Worm (Caenorhabditis elegans) whole organism, young adult: ENCODE results near the gene F47B7.4.

ENCODE experiments used
- F10E7.11 ChIP-seq: sonication (generic microtip); optimal IDR thresholded peaks from 2 replicates; lab custom pipeline; 2017; ENCODE audit warnings: mild to moderate bottlenecking, missing genetic modification characterization, moderate library complexity, missing compliant biosample characterization
- F37B4.10 ChIP-seq: fragments of 200-800 bp; sonication (Bioruptor generic); IDR thresholded peaks from 2 replicates; pipeline ENCODE4 v1.3.6; 2022; ENCODE audit warnings: missing genetic modification characterization, missing compliant biosample characterization
- F39B2.1 ChIP-seq: fragments of 200-800 bp; sonication (Bioruptor generic); IDR thresholded peaks from 2 replicates; pipeline ENCODE4 v1.3.6; 2022; ENCODE audit warnings: missing genetic modification reagents, missing genetic modification characterization, missing compliant biosample characterization
- F49E8.2 ChIP-seq: sonication (generic microtip); optimal IDR thresholded peaks from 3 replicates; lab custom pipeline; 2017; ENCODE audit warnings: missing genetic modification characterization, mild to moderate bottlenecking, missing compliant biosample characterization, antibody characterized with exemption, moderate library complexity; ENCODE audit not compliant: insufficient read depth
- F55B11.4 ChIP-seq: sonication (generic microtip); optimal IDR thresholded peaks from 2 replicates; lab custom pipeline; 2016; ENCODE audit warnings: missing compliant biosample characterization, missing genetic modification characterization, borderline replicate concordance; ENCODE audit not compliant: insufficient read depth
- Y67H2A.10 ChIP-seq: fragments of 200-800 bp; sonication (Bioruptor generic); conservative IDR thresholded peaks from 2 replicates; pipeline ENCODE4 v1.3.6; 2022; ENCODE audit warnings: missing genetic modification reagents, missing genetic modification characterization, missing compliant biosample characterization
- Y79H2A.3 ChIP-seq: fragments of 200-800 bp; sonication (Bioruptor generic); conservative IDR thresholded peaks from 2 replicates; pipeline ENCODE4 v1.3.6; 2022; ENCODE audit warnings: missing genetic modification reagents, missing genetic modification characterization, missing compliant biosample characterization
- ama-1 ChIP-seq, 3 experiments: fragments of 150-350 bp in 1 of 3; sonication (generic microtip) in 2 of 3; optimal IDR thresholded peaks; 2 replicates each; lab custom pipeline; 2014 to 2018; ENCODE audit warnings: missing biosample characterization in 2 of 3, missing genetic modification characterization in 2 of 3, missing genetic modification reagents in 2 of 3
- attf-3 ChIP-seq: fragments of 200-800 bp; sonication (Bioruptor generic); conservative IDR thresholded peaks from 2 replicates; pipeline ENCODE4 v1.3.6; 2022; ENCODE audit warnings: missing genetic modification reagents, missing genetic modification characterization, missing compliant biosample characterization
- attf-5 ChIP-seq: fragments of 200-800 bp; sonication (Bioruptor generic); optimal IDR thresholded peaks from 2 replicates; lab custom pipeline; 2018; ENCODE audit warnings: mild to moderate bottlenecking, missing genetic modification characterization, missing compliant biosample characterization
- attf-6 ChIP-seq: fragments of 200-800 bp; sonication (Bioruptor generic); IDR thresholded peaks from 2 replicates; pipeline ENCODE4 v1.3.6; 2022; ENCODE audit warnings: missing genetic modification reagents, missing genetic modification characterization, missing compliant biosample characterization
- cebp-1 ChIP-seq, 2 experiments: fragments of 200-800 bp in 1 of 2; sonication (Bioruptor generic) in 1 of 2; sonication (generic microtip) in 1 of 2; IDR thresholded peaks in 1 of 2; optimal IDR thresholded peaks in 1 of 2; 2 replicates each; pipeline versions ENCODE4 v1.3.6 to Lab custom; 2017 to 2022; ENCODE audit warnings: missing compliant biosample characterization in 2 of 2, missing genetic modification characterization in 2 of 2, mild to moderate bottlenecking in 1 of 2, missing genetic modification reagents in 1 of 2, moderate library complexity in 1 of 2
- ceh-27 ChIP-seq: fragments of 200-800 bp; sonication (Bioruptor generic); optimal IDR thresholded peaks from 2 replicates; lab custom pipeline; 2018; ENCODE audit warnings: mild to moderate bottlenecking, missing genetic modification characterization, moderate library complexity, missing compliant biosample characterization
- ceh-91 ChIP-seq: fragments of 200-800 bp; sonication (Bioruptor generic); IDR thresholded peaks from 2 replicates; pipeline ENCODE4 v1.3.6; 2022; ENCODE audit warnings: missing genetic modification reagents, missing genetic modification characterization, missing compliant biosample characterization
- egrh-3 ChIP-seq: fragments of 200-800 bp; sonication (Bioruptor generic); IDR thresholded peaks from 2 replicates; pipeline ENCODE4 v1.3.6; 2022; ENCODE audit warnings: missing genetic modification reagents, missing genetic modification characterization, missing compliant biosample characterization
- hlh-12 ChIP-seq: sonication (generic microtip); optimal IDR thresholded peaks from 2 replicates; lab custom pipeline; 2016; ENCODE audit warnings: missing genetic modification characterization, missing compliant biosample characterization
- hlh-26 ChIP-seq: fragments of 200-800 bp; sonication (Bioruptor generic); conservative IDR thresholded peaks from 2 replicates; pipeline ENCODE4 v1.3.6; 2022; ENCODE audit warnings: missing genetic modification reagents, missing genetic modification characterization, missing compliant biosample characterization
- hmg-1.2 ChIP-seq: fragments of 200-800 bp; sonication (Bioruptor generic); IDR thresholded peaks from 2 replicates; pipeline ENCODE4 v1.3.6; 2022; ENCODE audit warnings: missing genetic modification reagents, missing genetic modification characterization, missing compliant biosample characterization
- hmg-20 ChIP-seq: fragments of 200-800 bp; sonication (Bioruptor generic); IDR thresholded peaks from 2 replicates; pipeline ENCODE4 v1.3.6; 2022; ENCODE audit warnings: missing genetic modification reagents, missing genetic modification characterization, missing compliant biosample characterization
- lin-40 ChIP-seq: sonication (generic microtip); optimal IDR thresholded peaks from 2 replicates; lab custom pipeline; 2016; ENCODE audit warnings: missing genetic modification characterization, mild to moderate bottlenecking, missing compliant biosample characterization, missing genotype, missing genetic modification reagents
- lin-54 ChIP-seq: fragments of 200-800 bp; sonication (Bioruptor generic); optimal IDR thresholded peaks from 2 replicates; lab custom pipeline; 2018; ENCODE audit warnings: mild to moderate bottlenecking, missing genetic modification characterization, missing compliant biosample characterization
- lsl-1 ChIP-seq: fragments of 200-800 bp; sonication (Bioruptor generic); optimal IDR thresholded peaks from 2 replicates; lab custom pipeline; 2018; ENCODE audit warnings: mild to moderate bottlenecking, missing genetic modification characterization, moderate library complexity, missing compliant biosample characterization
- madf-10 ChIP-seq: sonication (generic microtip); optimal IDR thresholded peaks from 2 replicates; lab custom pipeline; 2016; ENCODE audit warnings: mild to moderate bottlenecking, missing genetic modification characterization, missing compliant biosample characterization
- mcd-1 ChIP-seq: fragments of 200-800 bp; sonication (Bioruptor generic); IDR thresholded peaks from 2 replicates; pipeline ENCODE4 v1.3.6; 2022; ENCODE audit warnings: missing genetic modification reagents, missing genetic modification characterization, missing compliant biosample characterization
- mes-4 ChIP-seq: sonication (generic microtip); optimal IDR thresholded peaks from 2 replicates; lab custom pipeline; 2016; ENCODE audit warnings: missing genotype, missing genetic modification characterization, missing compliant biosample characterization
- nhr-27 ChIP-seq: fragments of 200-800 bp; sonication (Bioruptor generic); optimal IDR thresholded peaks from 2 replicates; lab custom pipeline; 2018; ENCODE audit warnings: mild to moderate bottlenecking, missing genetic modification characterization, moderate library complexity, missing compliant biosample characterization
- pbrm-1 ChIP-seq: fragments of 200-800 bp; sonication (Bioruptor generic); IDR thresholded peaks from 2 replicates; pipeline ENCODE4 v1.3.6; 2022; ENCODE audit warnings: missing genetic modification reagents, missing genetic modification characterization, missing compliant biosample characterization
- rcor-1 ChIP-seq: fragments of 200-800 bp; sonication (Bioruptor generic); IDR thresholded peaks from 2 replicates; pipeline ENCODE4 v1.3.6; 2022; ENCODE audit warnings: missing genetic modification reagents, missing genetic modification characterization, missing compliant biosample characterization
- rpc-1 ChIP-seq, 2 experiments: fragments of 150-350 bp in 1 of 2; sonication (generic microtip) in 1 of 2; optimal IDR thresholded peaks; 2 replicates each; lab custom pipeline; 2014 to 2018; ENCODE audit warnings: missing biosample characterization in 1 of 2, missing genetic modification characterization in 1 of 2, missing genetic modification reagents in 1 of 2, missing genotype in 1 of 2
- snpc-1.3 ChIP-seq: sonication (generic microtip); optimal IDR thresholded peaks from 2 replicates; lab custom pipeline; 2017; ENCODE audit warnings: missing genetic modification characterization, mild to moderate bottlenecking, missing compliant biosample characterization, antibody characterized with exemption, moderate library complexity, missing genotype, missing genetic modification reagents; ENCODE audit not compliant: insufficient read depth
- snpc-4 ChIP-seq, 5 experiments: fragments of 150-350 bp in 1 of 5; sonication (generic microtip) in 4 of 5; optimal IDR thresholded peaks; 2 replicates each; lab custom pipeline; 2014 to 2018; ENCODE audit warnings: missing genetic modification characterization in 5 of 5, missing biosample characterization in 3 of 5, antibody characterized with exemption in 2 of 5, mild to moderate bottlenecking in 2 of 5, missing compliant biosample characterization in 2 of 5, missing genotype in 2 of 5, moderate library complexity in 2 of 5, missing genetic modification reagents in 1 of 5
- sptf-2 ChIP-seq: fragments of 200-800 bp; sonication (Bioruptor generic); optimal IDR thresholded peaks from 2 replicates; lab custom pipeline; 2018; ENCODE audit warnings: mild to moderate bottlenecking, missing genetic modification characterization, missing compliant biosample characterization
- tbp1 ChIP-seq: fragments of 200-800 bp; sonication (Bioruptor generic); optimal IDR thresholded peaks from 2 replicates; lab custom pipeline; 2018; ENCODE audit warnings: mild to moderate bottlenecking, missing genetic modification characterization, missing compliant biosample characterization
- unc-62 ChIP-seq: fragments of 150-350 bp; optimal IDR thresholded peaks from 2 replicates; lab custom pipeline; 2014; ENCODE audit warnings: missing biosample characterization, missing genetic modification reagents, missing genetic modification characterization
- zfh-2 ChIP-seq: fragments of 200-800 bp; sonication (Bioruptor generic); conservative IDR thresholded peaks from 2 replicates; pipeline ENCODE4 v1.3.6; 2022; ENCODE audit warnings: missing genetic modification reagents, missing genetic modification characterization, missing compliant biosample characterization
- ztf-25 ChIP-seq: fragments of 200-800 bp; sonication (Bioruptor generic); IDR thresholded peaks from 2 replicates; pipeline ENCODE4 v1.3.6; 2022; ENCODE audit warnings: missing genetic modification reagents, missing genetic modification characterization, missing compliant biosample characterization

The F47B7.4 gene

DNA sequence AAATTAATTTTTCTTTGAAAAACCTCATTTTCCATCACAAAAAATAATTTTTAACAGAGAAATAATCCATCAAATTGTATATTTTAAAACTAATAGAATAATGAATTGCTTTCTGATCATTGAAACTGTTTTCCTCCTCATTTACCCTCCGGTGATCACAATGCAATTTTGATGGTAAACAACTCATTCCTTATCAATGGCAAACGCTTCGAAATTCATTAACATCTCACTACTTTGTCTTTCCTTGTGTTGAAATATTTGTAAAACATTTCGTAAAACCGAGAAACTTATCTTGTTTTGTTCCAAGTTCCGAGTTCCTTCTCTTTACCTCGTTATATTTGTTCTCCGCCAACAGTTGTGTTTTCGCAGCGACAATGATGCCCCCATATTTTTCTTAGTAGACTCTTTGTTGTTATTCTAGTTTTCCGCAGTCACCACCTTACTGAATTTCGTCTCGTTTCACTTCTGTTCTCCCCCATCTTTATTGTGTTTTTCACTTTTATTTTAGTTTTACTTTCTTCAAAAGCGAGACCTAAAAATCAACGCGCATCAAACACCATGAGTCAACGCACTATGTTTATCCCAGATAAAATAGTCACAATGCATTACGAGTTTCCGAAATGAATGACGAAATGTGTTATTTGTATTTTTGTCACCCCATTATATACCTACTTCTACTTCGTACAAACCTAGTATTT is 18.8 kb upstream of the F47B7.4 start:
- TF ChIP-seq rpc-1 (optimal IDR thresholded peaks at IDR 0.05; lab: Kevin White, UChicago) (no peak), rpc-1 (tag; optimal IDR thresholded peaks at IDR 0.05; lab: Kevin White, UChicago) (no peak), F37B4.10 (no peak), cebp-1 (GFP tag; IDR thresholded peaks at IDR 0.05; lab: Robert Waterston, UW) (peak; percentile 31; the same call in 1 of the 2 replicates), cebp-1 (tag; optimal IDR thresholded peaks at IDR 0.05; lab: Kevin White, UChicago) (peak; percentile 58)

DNA sequence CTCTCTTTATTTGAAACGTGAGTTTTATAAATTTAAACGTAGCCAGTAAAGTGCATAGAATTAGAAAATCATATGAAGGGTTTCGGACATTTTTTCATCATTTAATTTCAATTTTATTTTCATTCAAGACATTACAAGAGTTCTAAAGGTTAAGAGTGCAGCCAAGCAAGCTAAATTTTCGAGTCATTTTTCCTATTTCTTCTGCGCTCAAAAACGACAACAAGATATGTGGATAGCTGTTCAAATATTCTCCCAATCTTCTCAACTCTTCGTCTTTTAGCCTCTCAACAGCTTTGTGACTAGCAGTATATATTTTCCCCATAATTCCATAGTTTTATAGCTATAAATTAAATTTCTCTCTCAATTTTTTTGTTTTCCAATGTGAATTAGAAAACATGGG is 17.2 kb upstream of the F47B7.4 start:
- TF ChIP-seq snpc-1.3 (no peak), F49E8.2 (tag; lab: Kevin White, UChicago) (no peak), ama-1 (optimal IDR thresholded peaks at IDR 0.05; lab: Kevin White, UChicago) (no peak), ama-1 (GFP tag; optimal IDR thresholded peaks at IDR 0.05; lab: Kevin White, UChicago) (no peak), mes-4 (tag; lab: Kevin White, UChicago) (no peak), lin-54 (GFP tag; lab: Kevin White, UChicago) (no peak), tbp1 (GFP tag; lab: Kevin White, UChicago) (no peak), hmg-20 (GFP tag; lab: Robert Waterston, UW) (no peak), attf-5 (GFP tag; lab: Kevin White, UChicago) (no peak), lin-40 (tag; lab: Kevin White, UChicago) (no peak), hlh-26 (no peak), Y79H2A.3 (GFP tag; lab: Robert Waterston, UW) (no peak), rcor-1 (GFP tag; lab: Robert Waterston, UW) (no peak), attf-6 (GFP tag; lab: Robert Waterston, UW) (no peak), ceh-27 (GFP tag; lab: Kevin White, UChicago) (no peak), madf-10 (no peak), egrh-3 (GFP tag; lab: Robert Waterston, UW) (no peak), nhr-27 (tag; lab: Kevin White, UChicago) (no peak), snpc-4 (GFP tag; optimal IDR thresholded peaks at IDR 0.05; lab: Kevin White, UChicago) (no peak), snpc-4 (tag; optimal IDR thresholded peaks at IDR 0.05; lab: Kevin White, UChicago) (no peak), F10E7.11 (tag; lab: Kevin White, UChicago) (no peak), attf-3 (GFP tag; lab: Robert Waterston, UW) (no peak)

DNA sequence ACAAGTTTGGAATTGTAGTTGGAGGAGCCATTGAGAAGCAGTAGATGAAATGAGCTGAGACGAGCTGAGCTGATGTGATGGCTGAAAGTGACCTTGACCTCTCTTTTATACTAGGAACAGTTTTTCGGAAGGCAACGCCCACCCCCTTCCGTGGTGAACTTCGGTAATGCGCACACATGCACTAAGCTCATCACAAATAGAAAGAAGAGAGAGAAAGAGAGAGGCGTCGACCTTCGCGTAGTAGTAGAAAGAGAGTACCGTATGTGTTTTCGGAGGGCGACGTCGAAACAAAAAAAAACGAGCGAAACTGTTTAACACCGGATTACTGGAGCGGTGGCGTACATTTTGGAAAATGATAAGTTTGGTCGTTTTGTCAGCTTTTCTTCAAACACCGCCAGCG is 14.6 kb upstream of the F47B7.4 start, which contains the start of gene marg-1:
marg-1 (minus strand) TSS at position 101 of the 400 bp plus-strand sequence.
- TF ChIP-seq nhr-27 (tag; lab: Kevin White, UChicago) (no peak), zfh-2 (GFP tag; lab: Robert Waterston, UW) (no peak), lsl-1 (GFP tag; lab: Kevin White, UChicago) (no peak), F49E8.2 (tag; lab: Kevin White, UChicago) (no peak), pbrm-1 (GFP tag; lab: Robert Waterston, UW) (no peak)

DNA sequence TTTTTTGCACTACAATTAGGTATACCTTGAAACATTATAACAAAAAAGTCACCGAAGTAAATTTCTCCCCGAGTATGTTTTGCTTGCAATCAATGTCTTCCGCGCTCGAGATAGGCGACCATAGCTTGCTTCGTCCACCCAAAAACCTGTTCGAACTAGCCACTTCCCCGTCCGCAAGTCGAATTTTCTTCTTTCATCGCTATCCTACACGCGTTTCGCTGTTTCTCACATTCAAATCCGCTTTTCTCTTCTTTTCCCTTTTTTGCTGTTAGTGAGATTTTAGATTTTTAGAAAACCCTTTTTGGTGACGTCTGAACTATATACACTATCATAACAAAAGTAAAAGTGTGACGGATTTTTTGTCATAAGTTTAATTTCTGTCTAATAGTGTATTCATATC is 6.8 kb upstream of the F47B7.4 start:
- TF ChIP-seq hmg-1.2 (GFP tag; lab: Robert Waterston, UW), result no peak
- TF ChIP-seq ceh-91 (GFP tag; lab: Robert Waterston, UW), result no peak
- no peak for TF ChIP-seq unc-62 (GFP tag; lab: Kevin White, UChicago)
- TF ChIP-seq F55B11.4 (tag; lab: Kevin White, UChicago), result no peak
- no peak for TF ChIP-seq nhr-27 (tag; lab: Kevin White, UChicago)
- TF ChIP-seq Y67H2A.10 (GFP tag; lab: Robert Waterston, UW), result no peak
- no peak for TF ChIP-seq mcd-1 (GFP tag; lab: Robert Waterston, UW)
- no peak for TF ChIP-seq F39B2.1 (GFP tag; lab: Robert Waterston, UW)
- TF ChIP-seq sptf-2 (GFP tag; lab: Kevin White, UChicago), result no peak
- TF ChIP-seq ztf-25, result no peak
- TF ChIP-seq hlh-12 (tag; lab: Kevin White, UChicago), result no peak
